Worm (Caenorhabditis elegans): ENCODE results near the gene tcer-1.

The tcer-1 gene

ce11 chrII:7029524-7029923 is 20.3 kb downstream of the tcer-1 start:
- no peak for TF ChIP-seq tab-1 (GFP tag; IDR thresholded peaks at IDR 0.05)
- TF ChIP-seq klf-2 (GFP tag; conservative IDR thresholded peaks at IDR 0.05) = no peak
- TF ChIP-seq ztf-23 (GFP tag; IDR thresholded peaks at IDR 0.05) = no peak

ce11 chrII:7024897-7025852 is 24.7 kb downstream of the tcer-1 start, which contains the start of gene znf-598:
Gene znf-598, plus strand, starts transcription at chrII:7025802.
- TF ChIP-seq ztf-23 (GFP tag; IDR thresholded peaks at IDR 0.05) (no peak), T22C8.4 (GFP tag; IDR thresholded peaks at IDR 0.05) (no peak), med-1 (GFP tag; optimal IDR thresholded peaks at IDR 0.05; ENCODE audit: insufficient read depth) (no peak), tab-1 (GFP tag; IDR thresholded peaks at IDR 0.05) (no peak), ref-1 (GFP tag; conservative IDR thresholded peaks at IDR 0.05) (no peak), cog-1 (tag; optimal IDR thresholded peaks at IDR 0.05) (peak; percentile 4), flt-1 (GFP tag; IDR thresholded peaks at IDR 0.05) (no peak), ztf-29 (GFP tag; IDR thresholded peaks at IDR 0.05) (no peak)

ce11 chrII:7022370-7023001 is 27.4 kb downstream of the tcer-1 start, which contains the start of the genes lst-6 and lst-5:
Gene lst-6, minus strand, starts transcription at chrII:7022509.
Gene lst-5, plus strand, starts transcription at chrII:7022913.
- peak; percentile 10 for TF ChIP-seq med-1 (GFP tag; optimal IDR thresholded peaks at IDR 0.05; ENCODE audit: insufficient read depth)
- no peak for TF ChIP-seq tab-1 (GFP tag; IDR thresholded peaks at IDR 0.05)

- no peak for TF ChIP-seq ztf-23 (GFP tag; IDR thresholded peaks at IDR 0.05)
- TF ChIP-seq med-1 (GFP tag; optimal IDR thresholded peaks at IDR 0.05; ENCODE audit: insufficient read depth) = no peak
- TF ChIP-seq cog-1 (tag; optimal IDR thresholded peaks at IDR 0.05) = no peak
- no peak for TF ChIP-seq klf-2 (GFP tag; conservative IDR thresholded peaks at IDR 0.05)
- TF ChIP-seq T22C8.4 (GFP tag; IDR thresholded peaks at IDR 0.05) = no peak
- no peak for TF ChIP-seq ztf-29 (GFP tag; IDR thresholded peaks at IDR 0.05)
- TF ChIP-seq ref-1 (GFP tag; conservative IDR thresholded peaks at IDR 0.05) = no peak
- no peak for TF ChIP-seq flt-1 (GFP tag; IDR thresholded peaks at IDR 0.05)
- TF ChIP-seq tab-1 (GFP tag; IDR thresholded peaks at IDR 0.05) = no peak
These were observed 37.3 kb downstream of the tcer-1 start, which contains the start of gene sqv-7 for ce11 chrII:7012592-7012991. Gene sqv-7, minus strand, starts transcription at chrII:7012692.

DNA sequence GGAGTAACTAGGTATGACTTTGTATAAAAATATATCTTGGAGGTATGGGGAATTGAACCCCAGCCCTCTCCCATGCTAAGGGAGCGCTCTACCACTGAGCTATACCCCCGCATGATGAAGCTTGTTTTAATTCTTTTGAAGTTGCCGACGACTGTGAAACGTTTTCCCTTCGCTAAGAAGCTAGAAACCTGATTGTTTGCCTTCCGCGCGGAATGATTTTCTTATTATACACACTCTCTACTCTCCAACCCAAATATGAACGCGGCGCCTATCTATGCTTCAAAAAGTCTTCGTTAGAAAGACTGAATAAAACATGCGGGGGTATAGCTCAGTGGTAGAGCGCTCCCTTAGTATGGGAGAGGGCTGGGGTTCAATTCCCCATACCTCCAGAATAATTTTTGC is 46.9 kb downstream of the tcer-1 start:
- TF ChIP-seq ref-1 (GFP tag; conservative IDR thresholded peaks at IDR 0.05) (no peak), klf-2 (GFP tag; conservative IDR thresholded peaks at IDR 0.05) (peak; percentile 58; the same call in 1 of the 2 replicates), ztf-23 (GFP tag; IDR thresholded peaks at IDR 0.05) (peak; percentile 71; the same call in 1 of the 2 replicates), tab-1 (GFP tag; IDR thresholded peaks at IDR 0.05) (no peak), med-1 (GFP tag; optimal IDR thresholded peaks at IDR 0.05; ENCODE audit: insufficient read depth) (no peak), ztf-29 (GFP tag; IDR thresholded peaks at IDR 0.05) (no peak), T22C8.4 (GFP tag; IDR thresholded peaks at IDR 0.05) (no peak), flt-1 (GFP tag; IDR thresholded peaks at IDR 0.05) (peak; percentile 71; the same call in 1 of the 2 replicates), cog-1 (tag; optimal IDR thresholded peaks at IDR 0.05) (no peak)

DNA sequence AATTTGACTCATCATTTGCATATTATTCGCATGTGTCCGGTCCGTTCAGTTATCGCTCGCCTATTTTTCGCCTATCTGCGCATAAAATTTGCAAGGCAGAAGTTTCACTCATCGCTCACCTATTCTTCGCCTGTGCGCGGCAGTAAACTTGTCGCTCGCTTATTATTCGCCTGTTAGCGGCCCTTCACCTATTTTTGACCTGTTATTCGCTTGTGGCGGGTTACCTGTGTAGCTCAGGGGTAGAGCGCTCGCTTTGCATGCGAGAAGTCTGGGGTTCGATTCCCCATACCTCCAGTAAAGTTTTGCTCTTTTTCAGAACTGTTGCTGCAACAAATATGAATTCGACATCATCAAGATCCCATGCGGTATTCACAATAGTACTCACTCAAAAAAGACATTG is 48.5 kb downstream of the tcer-1 start:
- TF ChIP-seq tab-1 (GFP tag; IDR thresholded peaks at IDR 0.05) (peak; percentile 95), flt-1 (GFP tag; IDR thresholded peaks at IDR 0.05) (peak; percentile 98), cog-1 (tag; optimal IDR thresholded peaks at IDR 0.05) (peak; percentile 38), T22C8.4 (GFP tag; IDR thresholded peaks at IDR 0.05) (peak; percentile 88), ref-1 (GFP tag; conservative IDR thresholded peaks at IDR 0.05) (peak; percentile 92), klf-2 (GFP tag; conservative IDR thresholded peaks at IDR 0.05) (peak; percentile 85), ztf-29 (GFP tag; IDR thresholded peaks at IDR 0.05) (peak; percentile 93), med-1 (GFP tag; optimal IDR thresholded peaks at IDR 0.05; ENCODE audit: insufficient read depth) (peak; percentile 7), ztf-23 (GFP tag; IDR thresholded peaks at IDR 0.05) (peak; percentile 89)

All from whole organism, midembryonic.